Fruit fly (Drosophila melanogaster): ENCODE measurements around the gene Acp65Aa.

The Acp65Aa gene

DNA sequence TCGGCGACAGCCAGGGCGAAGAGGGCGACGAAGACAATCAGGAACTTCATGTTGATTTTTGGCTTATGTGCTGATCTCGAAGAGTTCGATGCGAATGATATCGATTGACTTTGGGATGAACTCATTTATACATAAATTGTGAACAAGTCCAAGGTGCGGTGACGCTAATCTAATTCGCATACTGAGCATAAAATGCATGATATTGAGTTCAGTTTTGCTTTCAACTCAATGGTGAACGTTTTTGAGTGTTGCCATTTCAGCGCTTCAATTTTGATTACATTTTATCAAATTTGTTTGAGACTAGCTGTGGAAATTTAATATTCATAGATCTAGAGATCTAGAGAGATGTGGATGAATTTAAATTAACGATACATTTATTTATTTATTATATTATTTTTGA, 15.9 kb downstream of the Acp65Aa start, which contains the start of gene Lcp65Af:
TSS of gene Lcp65Af (minus strand) at position 101 of the 400 bp plus-strand sequence.
- TF ChIP-seq CTCF (optimal IDR thresholded peaks at IDR 0.05) = no peak
- TF ChIP-seq CG8478 (optimal IDR thresholded peaks at IDR 0.05) = no peak

DNA sequence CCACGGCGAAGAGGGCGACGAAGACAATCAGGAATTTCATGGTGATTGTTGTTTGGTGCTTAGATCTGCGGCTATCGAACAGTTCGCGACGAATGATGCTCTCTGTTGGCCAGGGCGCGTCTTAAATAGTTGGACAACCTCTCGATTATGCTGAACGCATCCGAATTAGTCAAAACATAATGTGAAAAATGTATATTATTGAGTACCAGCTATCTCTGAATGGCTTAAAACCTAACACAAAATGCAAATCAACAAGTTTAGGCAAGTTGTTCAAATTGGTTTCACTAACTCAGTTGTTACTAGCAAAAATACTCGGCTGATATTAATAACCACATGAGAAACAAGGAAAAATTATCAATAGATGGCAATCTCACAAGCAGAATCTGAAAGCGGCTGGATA, 17.4 kb downstream of the Acp65Aa start, which contains the start of gene Lcp65Ag1:
TSS of gene Lcp65Ag1 (minus strand) at position 101 of the 400 bp plus-strand sequence.
- no peak for TF ChIP-seq CG8478 (optimal IDR thresholded peaks at IDR 0.05)
- TF ChIP-seq CTCF (optimal IDR thresholded peaks at IDR 0.05) = no peak

DNA sequence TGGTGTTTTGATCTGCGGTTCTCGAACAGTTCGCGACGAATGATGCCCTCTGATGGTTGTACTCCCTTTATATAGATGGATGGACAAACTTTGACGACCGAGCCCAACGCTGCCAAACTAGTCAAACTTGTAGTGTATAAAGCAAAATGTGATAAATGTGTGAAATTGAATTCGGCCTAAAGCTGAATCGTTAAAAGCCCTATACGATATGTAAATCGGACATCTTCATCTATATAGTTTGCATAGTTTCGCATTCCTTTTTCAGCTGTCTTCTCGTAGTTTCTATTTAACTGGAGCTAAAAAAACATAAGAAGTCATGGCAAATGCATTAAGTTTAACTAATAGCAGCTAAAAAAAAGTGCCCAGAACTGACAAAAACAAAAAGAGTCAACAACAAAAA, 19.0 kb downstream of the Acp65Aa start, which contains the start of gene Lcp65Ag2:
TSS of gene Lcp65Ag2 (minus strand) at position 48 of the 400 bp plus-strand sequence.
- TF ChIP-seq CG8478 (optimal IDR thresholded peaks at IDR 0.05) (no peak), CTCF (optimal IDR thresholded peaks at IDR 0.05) (no peak)

DNA sequence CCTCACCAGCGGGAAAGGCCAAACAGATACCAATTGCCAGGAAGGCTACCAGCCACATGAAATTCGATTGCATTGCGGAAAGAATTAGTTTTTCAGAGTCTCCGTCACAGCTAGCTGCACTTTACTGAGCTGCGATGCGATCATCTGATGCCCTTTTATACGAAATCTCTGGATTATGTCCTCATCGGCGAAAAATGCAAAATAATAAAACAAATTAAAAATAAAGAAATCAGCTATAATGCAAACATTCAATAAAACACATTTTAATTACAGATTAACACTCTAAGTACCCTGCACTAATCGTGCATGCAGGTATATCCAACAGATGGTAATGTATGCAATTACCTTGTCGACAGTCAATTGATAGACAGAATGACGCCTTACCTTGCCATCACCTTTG, 20.5 kb downstream of the Acp65Aa start, which contains the start of gene Cpr65Au:
TSS of gene Cpr65Au (minus strand) at position 101 of the 400 bp plus-strand sequence.
- TF ChIP-seq CG8478 (optimal IDR thresholded peaks at IDR 0.05) = no peak
- no peak for TF ChIP-seq CTCF (optimal IDR thresholded peaks at IDR 0.05)

DNA sequence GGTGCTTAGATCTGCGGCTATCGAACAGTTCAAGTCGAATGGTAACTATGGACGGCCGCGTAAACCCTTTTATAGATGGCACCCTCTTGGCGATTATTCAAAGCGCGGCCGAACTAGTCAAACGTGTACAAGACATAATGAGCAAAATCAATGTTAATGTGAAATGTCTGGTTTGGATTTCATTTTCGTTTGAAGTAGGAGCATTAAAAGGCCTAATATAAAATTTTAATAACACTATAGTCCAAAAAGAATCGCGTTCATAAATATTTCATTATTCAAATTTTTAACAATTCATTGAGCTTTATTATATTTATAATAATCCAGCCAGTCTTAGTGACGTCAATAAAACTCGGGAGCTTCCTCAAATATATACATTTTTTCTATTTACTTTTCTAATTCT, 21.6 kb downstream of the Acp65Aa start, which contains the start of gene Lcp65Ag3:
TSS of gene Lcp65Ag3 (minus strand) at position 46 of the 400 bp plus-strand sequence.
- TF ChIP-seq CG8478 (optimal IDR thresholded peaks at IDR 0.05) (no peak), CTCF (optimal IDR thresholded peaks at IDR 0.05) (no peak)

DNA sequence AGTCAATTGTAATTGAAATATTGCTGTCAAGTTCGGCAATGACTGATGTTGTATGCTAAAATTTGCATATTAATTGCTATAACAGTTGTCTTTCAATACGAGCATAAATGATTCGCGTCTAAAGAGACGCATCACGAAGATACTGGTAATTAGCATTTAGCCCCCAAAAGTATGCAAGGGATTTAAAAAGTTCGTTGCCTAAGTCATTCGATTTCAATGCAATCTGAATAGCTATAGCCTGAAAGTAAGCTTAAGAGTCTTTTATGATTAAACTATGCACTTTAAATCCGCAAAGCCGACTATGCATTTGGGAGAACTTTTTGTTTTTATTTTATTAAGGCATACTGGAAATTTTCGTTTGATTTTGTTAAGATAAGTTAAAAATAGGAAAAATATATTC, 23.0 kb downstream of the Acp65Aa start:
- TF ChIP-seq CTCF (optimal IDR thresholded peaks at IDR 0.05) = no peak
- TF ChIP-seq CG8478 (optimal IDR thresholded peaks at IDR 0.05) = no peak

DNA sequence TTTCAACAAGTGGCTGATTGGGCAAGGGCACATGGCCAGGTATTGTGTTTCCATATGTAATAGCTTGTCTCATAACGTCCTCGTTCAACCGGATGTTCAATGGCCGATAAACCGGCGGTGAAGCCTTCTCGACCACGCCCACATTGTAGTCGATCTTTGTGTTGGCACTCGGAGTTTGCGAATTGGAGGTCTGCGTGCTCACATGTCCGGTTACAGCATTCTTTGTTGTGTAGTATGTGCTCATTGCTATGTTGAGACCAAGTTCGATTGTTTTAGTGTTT, 27.2 kb downstream of the Acp65Aa start:
- TF ChIP-seq CTCF (optimal IDR thresholded peaks at IDR 0.05) (no peak), CG8478 (optimal IDR thresholded peaks at IDR 0.05) (no peak)

DNA sequence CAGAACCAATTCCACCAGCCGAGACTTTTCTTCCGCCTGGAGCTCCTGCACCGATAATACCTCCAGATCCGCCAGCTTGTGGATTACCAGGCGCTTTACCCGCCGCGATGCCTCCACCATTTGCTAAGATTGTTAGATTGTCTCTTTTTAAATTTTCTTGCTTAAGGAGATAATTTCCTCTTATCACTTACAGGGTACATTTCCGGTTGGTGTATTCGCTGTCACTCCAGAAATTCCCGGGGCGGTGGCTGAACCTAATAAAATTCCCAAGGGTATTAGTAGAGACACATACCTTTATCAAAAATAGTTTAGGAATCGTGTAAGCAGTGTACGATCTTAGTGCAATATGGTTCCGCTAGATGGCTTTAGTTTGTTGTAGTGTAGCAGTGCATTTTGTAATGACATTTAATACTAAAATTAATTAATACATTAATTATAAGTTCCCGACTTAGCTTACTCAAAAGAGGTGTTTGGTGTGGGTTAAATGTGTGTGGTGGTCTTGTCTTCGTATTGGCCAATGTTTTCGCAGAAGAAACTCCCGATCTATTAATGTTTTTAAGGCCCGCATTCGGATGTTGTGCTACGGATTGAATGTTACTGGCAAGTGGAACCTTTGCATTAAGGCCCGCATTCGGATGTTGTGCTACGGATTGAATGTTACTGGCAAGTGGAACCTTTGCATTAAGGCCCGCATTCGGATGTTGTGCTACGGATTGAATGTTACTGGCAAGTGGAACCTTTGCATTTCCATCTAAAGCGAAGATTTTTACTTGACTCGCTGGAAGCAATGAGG, 27.7 kb downstream of the Acp65Aa start:
- TF ChIP-seq CTCF (optimal IDR thresholded peaks at IDR 0.05) = peak; percentile 91 to 94
- no peak for TF ChIP-seq CG8478 (optimal IDR thresholded peaks at IDR 0.05)

DNA sequence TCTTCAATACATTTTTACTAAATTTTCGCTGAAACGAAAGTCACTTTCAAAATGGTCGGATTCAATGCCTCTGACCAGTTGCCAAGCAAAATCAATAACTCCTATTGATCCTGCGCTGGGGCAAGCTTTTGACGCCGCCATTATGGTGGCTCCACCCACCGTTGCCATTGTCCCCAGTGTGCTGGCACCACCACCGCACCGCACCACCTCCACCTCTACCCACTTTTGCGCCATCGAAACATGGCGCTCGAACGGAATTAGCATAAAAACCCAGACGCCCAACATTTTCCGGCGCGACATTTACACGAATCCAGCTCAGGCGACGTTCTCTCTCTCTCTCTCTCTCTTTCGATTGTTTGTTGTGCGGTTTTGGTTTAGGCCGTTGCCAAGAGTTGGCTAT, 35.7 kb downstream of the Acp65Aa start:
- TF ChIP-seq CTCF (optimal IDR thresholded peaks at IDR 0.05) = no peak
- no peak for TF ChIP-seq CG8478 (optimal IDR thresholded peaks at IDR 0.05)

DNA sequence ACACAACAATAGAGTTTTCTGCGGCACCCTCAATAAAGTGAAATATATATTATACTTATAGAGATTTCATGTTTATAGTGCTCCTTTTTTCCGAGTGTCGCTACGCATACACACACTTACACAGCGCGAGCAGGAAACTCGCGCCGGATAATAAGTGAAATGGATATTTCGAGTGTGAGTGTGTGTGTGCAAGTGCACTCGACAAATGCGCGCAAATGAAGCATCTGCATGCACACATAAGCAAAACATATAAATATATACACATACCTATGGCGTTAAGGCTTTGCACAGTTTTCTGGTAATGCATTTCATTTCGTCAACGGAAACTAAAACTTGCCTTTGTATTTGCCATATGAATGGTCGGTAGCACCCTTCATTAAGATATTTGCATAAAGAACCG, 37.0 kb downstream of the Acp65Aa start:
- TF ChIP-seq CTCF (optimal IDR thresholded peaks at IDR 0.05) = no peak
- TF ChIP-seq CG8478 (optimal IDR thresholded peaks at IDR 0.05) = no peak

DNA sequence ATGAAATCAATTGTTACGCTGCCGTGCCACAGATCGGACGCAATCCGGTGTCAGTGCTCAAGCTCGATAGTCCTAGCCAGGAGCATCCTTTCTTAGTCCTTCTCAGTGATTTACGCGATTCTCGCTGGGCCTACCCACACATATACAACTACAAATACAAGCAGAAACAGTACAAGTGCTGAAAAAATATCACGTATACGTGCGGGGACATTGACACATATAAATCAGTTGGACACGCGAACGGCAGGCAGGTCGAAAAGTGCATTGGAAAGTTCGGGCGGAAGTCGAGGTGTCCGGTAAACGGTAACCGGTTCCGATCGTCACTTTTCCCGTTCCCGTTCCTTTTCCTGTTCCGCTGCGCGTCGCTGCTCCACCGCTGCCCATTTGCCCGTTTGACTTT, 41.1 kb downstream of the Acp65Aa start:
- TF ChIP-seq CTCF (optimal IDR thresholded peaks at IDR 0.05) = no peak
- no peak for TF ChIP-seq CG8478 (optimal IDR thresholded peaks at IDR 0.05)

DNA sequence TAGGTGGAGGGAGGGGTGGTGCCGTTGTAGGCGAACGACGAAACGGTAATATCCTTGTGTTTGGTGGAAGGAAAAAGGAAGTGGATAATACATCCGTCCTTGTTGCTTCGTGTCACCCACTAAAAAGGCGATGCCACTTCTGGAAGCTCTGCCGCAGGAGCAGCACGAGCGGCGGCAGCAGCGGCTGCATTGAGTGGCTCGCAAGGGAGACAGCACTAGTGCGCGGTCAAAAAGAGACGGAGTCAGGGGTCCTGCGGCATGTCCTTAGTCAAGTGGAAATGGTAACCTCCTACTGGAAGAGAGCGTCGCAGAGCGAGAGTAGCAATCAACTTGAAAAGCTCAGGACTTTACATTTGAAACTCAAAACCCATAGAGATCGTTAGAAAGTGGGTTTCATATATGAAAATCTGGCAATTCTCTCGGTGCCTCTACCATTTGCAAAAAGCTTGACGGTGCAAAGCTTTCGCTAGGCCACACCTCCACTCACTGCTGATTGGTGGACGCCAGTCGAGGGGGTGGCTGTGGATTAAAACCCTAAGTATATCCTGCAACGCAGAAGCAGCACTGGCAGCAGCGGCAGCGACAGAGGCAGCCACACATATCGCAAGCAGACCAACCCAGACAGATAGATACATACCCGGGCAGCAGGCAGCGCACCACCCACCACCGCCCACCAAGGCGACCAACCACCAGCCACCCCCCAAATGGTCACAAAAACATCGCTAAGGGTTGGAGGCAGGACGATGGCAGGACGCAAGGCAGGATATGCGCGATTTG, 41.7 kb downstream of the Acp65Aa start:
- TF ChIP-seq CTCF (optimal IDR thresholded peaks at IDR 0.05) = no peak

DNA sequence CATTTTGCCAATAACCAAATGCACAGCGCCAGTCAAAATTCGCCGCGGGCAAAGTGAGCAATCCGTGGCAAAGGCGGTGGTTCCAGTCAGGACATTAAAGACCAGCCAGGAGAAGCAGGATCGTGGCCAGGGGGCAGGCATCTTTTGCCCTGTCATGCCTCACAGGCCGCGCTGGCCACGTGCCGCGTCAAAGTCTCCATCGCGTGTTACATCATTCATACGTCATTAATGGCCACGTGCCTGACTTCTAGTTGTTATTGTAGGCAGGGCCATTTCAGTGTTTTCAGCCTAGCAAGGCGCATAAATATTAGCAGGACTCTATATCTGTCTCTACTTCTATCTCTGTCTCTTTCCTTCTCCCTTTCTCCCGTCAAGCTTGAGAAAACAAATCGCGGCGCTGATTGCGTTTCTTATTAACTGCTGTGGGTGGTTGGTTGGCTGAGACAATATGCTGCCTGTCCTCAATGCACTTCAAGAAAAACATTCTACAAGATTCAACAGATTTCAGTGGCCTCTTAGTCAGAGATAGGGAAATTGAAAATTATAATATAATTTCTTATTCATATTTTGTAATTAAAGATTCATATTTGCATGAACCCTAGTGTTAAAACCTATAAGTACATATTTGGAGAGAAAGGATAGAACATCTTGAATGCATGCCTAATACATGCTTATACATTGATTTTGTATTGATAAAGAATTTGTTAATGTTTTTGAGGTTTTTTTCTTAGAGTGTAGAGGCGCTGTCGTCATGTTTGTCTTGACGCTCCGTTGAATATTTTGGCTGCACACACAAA, 44.1 kb downstream of the Acp65Aa start:
- TF ChIP-seq CG8478 (optimal IDR thresholded peaks at IDR 0.05) (no peak), CTCF (optimal IDR thresholded peaks at IDR 0.05) (no peak)

DNA sequence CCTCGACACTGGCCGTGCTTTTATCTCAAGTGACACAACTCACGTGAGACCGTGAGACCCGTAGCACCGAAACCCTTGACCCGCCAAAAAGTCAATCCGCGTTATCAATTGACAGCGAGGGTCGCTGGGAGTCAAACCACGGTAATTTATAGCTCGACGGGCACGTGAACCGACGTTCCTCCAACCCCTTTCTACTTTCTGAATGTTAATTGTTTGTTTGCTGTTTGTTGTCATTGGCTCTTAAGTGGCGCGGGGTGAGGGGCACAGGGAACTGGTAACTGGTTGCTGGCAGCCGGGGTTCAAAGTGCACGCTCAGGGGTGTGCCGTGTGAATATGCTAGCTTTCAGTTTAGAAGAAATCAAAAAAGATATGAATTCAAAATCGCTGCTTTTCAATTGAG, 45.8 kb downstream of the Acp65Aa start:
- TF ChIP-seq CG8478 (optimal IDR thresholded peaks at IDR 0.05) (no peak), CTCF (optimal IDR thresholded peaks at IDR 0.05) (no peak)

DNA sequence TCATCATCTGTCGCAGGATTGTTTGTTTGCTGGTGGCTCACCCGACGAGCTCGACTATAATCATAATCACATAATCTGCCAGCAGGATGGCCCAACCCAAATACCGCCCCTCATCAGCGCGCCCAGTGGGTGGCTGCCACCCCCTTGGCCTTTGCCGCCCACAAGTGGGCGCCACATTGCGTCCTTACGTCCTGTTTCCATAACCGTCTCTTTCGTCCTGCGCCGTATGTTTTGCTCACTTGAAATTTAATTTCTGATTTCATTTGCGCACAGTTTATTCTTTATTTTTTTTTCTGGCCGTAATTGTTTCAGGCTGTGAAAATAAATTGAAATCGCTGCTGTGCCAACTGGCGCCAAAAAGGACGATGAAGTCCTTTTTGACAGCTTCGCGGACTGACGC, 47.1 kb downstream of the Acp65Aa start:
- TF ChIP-seq CG8478 (optimal IDR thresholded peaks at IDR 0.05) (no peak), CTCF (optimal IDR thresholded peaks at IDR 0.05) (no peak)

Measured in S2 (cell line).